Worm (Caenorhabditis elegans) whole organism, L4/young adult: ENCODE measurements around the gene mob-2.

Experiments
- W03F9.2 ChIP-seq: fragments of 150-350 bp; optimal IDR thresholded peaks from 2 replicates; lab custom pipeline; 2014; ENCODE audit warnings: missing biosample characterization, missing genetic modification characterization
- dao-5 ChIP-seq: sonication (generic microtip); optimal IDR thresholded peaks from 2 replicates; lab custom pipeline; 2016; ENCODE audit warnings: missing genotype, missing genetic modification characterization, moderate library complexity, missing compliant biosample characterization
- him-1 ChIP-seq: sonication (generic microtip); optimal IDR thresholded peaks from 2 replicates; lab custom pipeline; 2016; ENCODE audit warnings: missing genotype, missing genetic modification reagents, missing genetic modification characterization, missing compliant biosample characterization

- TF ChIP-seq W03F9.2 (no peak), dao-5 (tag; lab: Kevin White, UChicago) (no peak), him-1 (no peak)
Observed at ce11 chrX:13206011-13206410, 36.1 kb upstream of the mob-2 start.
